Fruit fly (Drosophila melanogaster): ENCODE data around the gene CG13055.
A peak's percentile ranks its signal among the peaks of the same experiment; 100 is the strongest.

CG13055 gene

DNA sequence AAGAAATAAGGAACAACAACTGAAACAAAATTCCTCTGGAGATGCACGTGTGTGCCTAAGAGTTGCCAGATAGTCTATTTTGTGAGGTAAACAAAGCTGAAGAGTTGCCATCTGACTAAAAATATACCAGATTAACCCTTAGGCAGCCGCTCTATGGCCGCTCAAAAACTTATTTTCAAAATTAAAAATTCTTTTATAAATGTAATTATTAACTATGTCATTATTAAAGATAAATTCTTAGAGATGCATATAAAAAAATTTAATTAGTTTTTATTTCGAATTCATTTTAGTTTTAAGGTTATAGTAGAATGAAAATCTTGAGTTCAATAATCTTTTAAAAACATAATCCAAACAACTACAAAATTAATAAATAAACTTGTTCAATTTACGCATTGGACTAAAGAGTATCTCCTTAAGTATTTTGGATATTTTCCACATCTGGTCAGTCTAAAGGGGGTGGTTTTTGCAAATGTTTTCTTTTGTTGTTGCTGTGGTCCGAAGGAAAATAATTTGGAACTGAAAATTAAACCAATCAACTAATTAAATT, 23.4 kb downstream of the CG13055 start, which contains the start of gene Tmx3 (continued):
- peak; percentile 42 for TF ChIP-seq Blimp-1 (GFP tag; optimal IDR thresholded peaks at IDR 0.05)
- TF ChIP-seq Ets96B (tag; optimal IDR thresholded peaks at IDR 0.05): peak; percentile 86
- TF ChIP-seq CG8632 (GFP tag; optimal IDR thresholded peaks at IDR 0.05): peak; percentile 80
- peak; percentile 91 for TF ChIP-seq CG10631 (GFP tag; optimal IDR thresholded peaks at IDR 0.05)
- peak; percentile 58 for TF ChIP-seq Sox102F (GFP tag; optimal IDR thresholded peaks at IDR 0.05)
- TF ChIP-seq svp (GFP tag): peak; percentile 90
- TF ChIP-seq Smox (GFP tag; optimal IDR thresholded peaks at IDR 0.05): no peak
- TF ChIP-seq CG6792 (GFP tag; optimal IDR thresholded peaks at IDR 0.05): peak; percentile 80
- no peak for TF ChIP-seq CG6854 (GFP tag; optimal IDR thresholded peaks at IDR 0.05)
- TF ChIP-seq Ets21C (GFP tag; optimal IDR thresholded peaks at IDR 0.05): peak; percentile 60
- peak; percentile 75 for TF ChIP-seq net (GFP tag; optimal IDR thresholded peaks at IDR 0.05)
- TF ChIP-seq Eip93F (GFP tag; optimal IDR thresholded peaks at IDR 0.05): peak; percentile 29
- peak; percentile 44 for TF ChIP-seq CG8319 (GFP tag; optimal IDR thresholded peaks at IDR 0.05)
- no peak for TF ChIP-seq CG6276 (GFP tag; optimal IDR thresholded peaks at IDR 0.05)
- TF ChIP-seq CG9139 (GFP tag; optimal IDR thresholded peaks at IDR 0.05): no peak
- TF ChIP-seq CG6163 (GFP tag; IDR thresholded peaks at IDR 0.05): peak; percentile 93; the same call in 2 of the 3 replicates
- peak; percentile 50 to 87 for TF ChIP-seq salr (GFP tag; optimal IDR thresholded peaks at IDR 0.05)
- TF ChIP-seq dsx (GFP tag; optimal IDR thresholded peaks at IDR 0.05; ENCODE audit: poor library complexity, severe bottlenecking): peak; percentile 83
- TF ChIP-seq OdsH (GFP tag; optimal IDR thresholded peaks at IDR 0.05): peak; percentile 89
- peak; percentile 53 for TF ChIP-seq CG6808 (GFP tag; optimal IDR thresholded peaks at IDR 0.05)
- peak; percentile 69 for TF ChIP-seq Hr39 (GFP tag; optimal IDR thresholded peaks at IDR 0.05)
- TF ChIP-seq fd85E (GFP tag; optimal IDR thresholded peaks at IDR 0.05): no peak
- TF ChIP-seq esn (GFP tag; optimal IDR thresholded peaks at IDR 0.05): peak; percentile 83
- peak; percentile 74 for TF ChIP-seq Sox15 (GFP tag; optimal IDR thresholded peaks at IDR 0.05)
- peak; percentile 89 for TF ChIP-seq CG3032 (tag; optimal IDR thresholded peaks at IDR 0.05)
- TF ChIP-seq CG11294 (GFP tag; IDR thresholded peaks at IDR 0.05): peak; percentile 87
- TF ChIP-seq Gug (GFP tag; IDR thresholded peaks at IDR 0.05): peak; percentile 89
- TF ChIP-seq Hr38 (GFP tag; optimal IDR thresholded peaks at IDR 0.05): no peak

- peak; percentile 64 for TF ChIP-seq svp (GFP tag)
- TF ChIP-seq dac (GFP tag; optimal IDR thresholded peaks at IDR 0.05): no peak
- peak; percentile 60 for TF ChIP-seq Eip78C (GFP tag)
Observed at dm6 chr3L:16225175-16225574, 27.0 kb downstream of the CG13055 start.

DNA sequence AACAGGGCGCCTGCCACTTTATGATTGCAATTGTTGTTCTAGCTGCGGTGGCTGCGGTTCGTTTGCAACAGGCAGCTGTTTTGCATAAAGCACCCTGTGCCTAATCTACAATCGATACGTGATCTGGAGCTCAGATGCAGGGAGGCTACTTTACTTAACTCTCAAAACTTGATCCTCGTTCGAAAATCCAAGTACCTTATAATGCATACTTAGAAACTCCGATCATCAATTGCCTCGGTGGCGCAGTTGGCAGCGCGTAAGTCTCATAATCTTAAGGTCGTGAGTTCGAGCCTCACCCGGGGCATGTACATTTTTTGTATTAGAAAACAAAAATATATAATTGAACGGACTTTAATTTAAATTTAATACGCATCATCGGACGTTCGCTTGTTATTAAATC, 30.4 kb downstream of the CG13055 start:
- TF ChIP-seq CG11762 (GFP tag; optimal IDR thresholded peaks at IDR 0.05; ENCODE audit: insufficient read depth): no peak
- TF ChIP-seq dac (GFP tag; optimal IDR thresholded peaks at IDR 0.05): no peak
- no peak for TF ChIP-seq Met (GFP tag; optimal IDR thresholded peaks at IDR 0.05)
- peak; percentile 11 for TF ChIP-seq Eip78C (GFP tag)
- peak; percentile 69 for TF ChIP-seq svp (GFP tag)

DNA sequence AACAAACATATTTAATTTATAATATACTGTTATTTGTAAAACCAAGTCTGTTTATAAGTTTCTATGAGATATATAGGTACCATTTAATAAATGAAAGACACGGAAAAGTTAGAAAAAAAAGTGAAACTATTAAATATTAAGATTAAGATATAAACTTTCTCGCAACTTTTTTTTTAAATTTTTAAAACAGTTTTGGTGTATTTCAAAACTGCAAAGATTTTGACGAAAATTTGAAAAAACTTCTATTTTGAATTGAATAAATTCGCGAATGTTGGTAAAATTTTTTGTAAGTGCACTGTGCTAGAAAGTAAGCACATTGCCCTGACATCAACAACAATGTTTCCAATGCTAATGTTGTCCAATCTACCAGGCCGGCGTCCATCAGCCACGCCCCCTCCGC, 30.9 kb downstream of the CG13055 start:
- no peak for TF ChIP-seq fd59A (GFP tag; optimal IDR thresholded peaks at IDR 0.05)
- no peak for TF ChIP-seq achi (GFP tag; optimal IDR thresholded peaks at IDR 0.05)
- TF ChIP-seq OdsH (GFP tag; optimal IDR thresholded peaks at IDR 0.05): no peak
- no peak for TF ChIP-seq dac (GFP tag; optimal IDR thresholded peaks at IDR 0.05)
- TF ChIP-seq CG6808 (GFP tag; optimal IDR thresholded peaks at IDR 0.05): no peak
- TF ChIP-seq fkh (GFP tag; optimal IDR thresholded peaks at IDR 0.05): no peak
- TF ChIP-seq Eip75B (GFP tag; optimal IDR thresholded peaks at IDR 0.05): no peak
- TF ChIP-seq eg (GFP tag; IDR thresholded peaks at IDR 0.05): no peak
- no peak for TF ChIP-seq Hr38 (GFP tag; optimal IDR thresholded peaks at IDR 0.05)
- TF ChIP-seq salr (GFP tag; optimal IDR thresholded peaks at IDR 0.05): peak in 1 of 2 experiments; percentile 7
- no peak for TF ChIP-seq CG6792 (GFP tag; optimal IDR thresholded peaks at IDR 0.05)
- no peak for TF ChIP-seq CG8632 (GFP tag; optimal IDR thresholded peaks at IDR 0.05)
- no peak for TF ChIP-seq CG31627 (GFP tag; optimal IDR thresholded peaks at IDR 0.05)
- TF ChIP-seq CG32006 (GFP tag; optimal IDR thresholded peaks at IDR 0.05): peak; percentile 47
- no peak for TF ChIP-seq Ets96B (tag; optimal IDR thresholded peaks at IDR 0.05)
- no peak for TF ChIP-seq Ets21C (GFP tag; optimal IDR thresholded peaks at IDR 0.05)
- TF ChIP-seq Blimp-1 (GFP tag; optimal IDR thresholded peaks at IDR 0.05): no peak
- no peak for TF ChIP-seq CG10669 (GFP tag; optimal IDR thresholded peaks at IDR 0.05)
- no peak for TF ChIP-seq CG11762 (GFP tag; optimal IDR thresholded peaks at IDR 0.05; ENCODE audit: insufficient read depth)
- TF ChIP-seq CG3919 (GFP tag; optimal IDR thresholded peaks at IDR 0.05): peak; percentile 7
- TF ChIP-seq acj6 (GFP tag; optimal IDR thresholded peaks at IDR 0.05): no peak
- no peak for TF ChIP-seq vri (GFP tag; optimal IDR thresholded peaks at IDR 0.05)
- TF ChIP-seq CG8119 (GFP tag; IDR thresholded peaks at IDR 0.05): 0 out of 3 replicates have a peak, but pooled peaks have one; percentile 30
- no peak for TF ChIP-seq CG10631 (GFP tag; optimal IDR thresholded peaks at IDR 0.05)
- no peak for TF ChIP-seq Met (GFP tag; optimal IDR thresholded peaks at IDR 0.05)
- no peak for TF ChIP-seq Smox (GFP tag; optimal IDR thresholded peaks at IDR 0.05)

Measured in whole organism, prepupa.